Worm (Caenorhabditis elegans) whole organism, young adult: ENCODE measurements around the gene F07B7.7.

Experiments used
- athp-1 ChIP-seq: sonication (generic microtip); optimal IDR thresholded peaks from 2 replicates; lab custom pipeline; 2017; ENCODE audit warnings: mild to moderate bottlenecking, missing genetic modification characterization, missing compliant biosample characterization
- pha-4 ChIP-seq: fragments of 150-350 bp; sonication (generic microtip); optimal IDR thresholded peaks from 2 replicates; lab custom pipeline; 2014; ENCODE audit warnings: missing biosample characterization, missing genetic modification reagents, missing genetic modification characterization
- zim-3 ChIP-seq: sonication (generic microtip); optimal IDR thresholded peaks from 2 replicates; lab custom pipeline; 2017; ENCODE audit warnings: mild to moderate bottlenecking, missing genetic modification characterization, moderate library complexity, missing compliant biosample characterization

DNA sequence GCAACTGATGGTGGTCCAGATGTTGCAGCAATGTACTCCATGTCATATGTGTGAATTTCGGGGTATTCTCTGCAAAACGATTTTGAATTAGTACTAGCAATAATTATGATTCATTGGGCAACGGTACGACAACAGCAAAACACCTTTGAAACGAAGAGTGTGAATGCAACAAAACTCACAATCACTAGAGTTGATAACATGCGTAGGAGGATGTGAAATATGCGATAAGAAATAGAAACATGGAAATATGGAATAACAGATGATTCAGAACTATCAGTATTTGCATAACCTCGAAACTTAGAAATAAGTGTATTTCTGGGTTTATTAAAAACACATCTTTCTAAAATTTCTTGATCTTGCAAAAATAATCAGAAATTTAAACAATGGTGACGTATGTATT lies 39.9 kb upstream of the F07B7.7 start:
- no peak for TF ChIP-seq zim-3 (tag; lab: Kevin White, UChicago)
- no peak for TF ChIP-seq athp-1 (tag; lab: Kevin White, UChicago)
- no peak for TF ChIP-seq pha-4
